Fruit fly (Drosophila melanogaster) Kc167 (cell line): Measurements from ENCODE around the gene CG43993.

Source experiments
- Sin3A ChIP-seq: fragments of >200 bp; optimal IDR thresholded peaks from 2 replicates; lab custom pipeline; 2018; ENCODE audit warnings: missing external identifiers
- h ChIP-seq: fragments of >200 bp; optimal IDR thresholded peaks from 3 replicates; lab custom pipeline; 2018; ENCODE audit warnings: missing external identifiers
- insv ChIP-seq: fragments of >200 bp; optimal IDR thresholded peaks from 3 replicates; lab custom pipeline; 2018; ENCODE audit warnings: missing external identifiers
- psq ChIP-seq: fragments of >200 bp; optimal IDR thresholded peaks from 2 replicates; lab custom pipeline; 2017; ENCODE audit warnings: missing external identifiers

- TF ChIP-seq insv (lab: Kevin White, UChicago) (no peak), psq (no peak), h (lab: Kevin White, UChicago) (no peak), Sin3A (lab: Kevin White, UChicago) (no peak)
Observed at dm6 chr3L:12082521-12082841, 50.1 kb downstream of the CG43993 start.
